Worm (Caenorhabditis elegans): Measurements from ENCODE around the gene C53C11.5.
A peak's percentile ranks its signal among the peaks of the same experiment; 100 is the strongest.

C53C11.5 gene

ce11 chrX:17379675-17380074, 45.8 kb downstream of the C53C11.5 start, which contains the start of gene F10D7.10:
Gene F10D7.10 (minus strand): TSS chrX:17379775.
- TF ChIP-seq egl-27 (tag; optimal IDR thresholded peaks at IDR 0.05) (no peak), nhr-28 (tag; optimal IDR thresholded peaks at IDR 0.05) (no peak), elt-1 (tag; optimal IDR thresholded peaks at IDR 0.05) (no peak), nhr-12 (tag; optimal IDR thresholded peaks at IDR 0.05) (no peak), ztf-4 (tag; optimal IDR thresholded peaks at IDR 0.05) (no peak), lsy-12 (tag; optimal IDR thresholded peaks at IDR 0.05) (no peak), eor-1 (tag; optimal IDR thresholded peaks at IDR 0.05) (no peak), egl-5 (tag; optimal IDR thresholded peaks at IDR 0.05) (no peak), ceh-16 (tag; optimal IDR thresholded peaks at IDR 0.05) (no peak), lin-15B (tag; optimal IDR thresholded peaks at IDR 0.05) (no peak), ceh-28 (tag; optimal IDR thresholded peaks at IDR 0.05) (no peak), nhr-237 (tag; optimal IDR thresholded peaks at IDR 0.05) (no peak), R02D3.7 (tag; optimal IDR thresholded peaks at IDR 0.05) (no peak), ama-1 (optimal IDR thresholded peaks at IDR 0.05) (no peak)

DNA sequence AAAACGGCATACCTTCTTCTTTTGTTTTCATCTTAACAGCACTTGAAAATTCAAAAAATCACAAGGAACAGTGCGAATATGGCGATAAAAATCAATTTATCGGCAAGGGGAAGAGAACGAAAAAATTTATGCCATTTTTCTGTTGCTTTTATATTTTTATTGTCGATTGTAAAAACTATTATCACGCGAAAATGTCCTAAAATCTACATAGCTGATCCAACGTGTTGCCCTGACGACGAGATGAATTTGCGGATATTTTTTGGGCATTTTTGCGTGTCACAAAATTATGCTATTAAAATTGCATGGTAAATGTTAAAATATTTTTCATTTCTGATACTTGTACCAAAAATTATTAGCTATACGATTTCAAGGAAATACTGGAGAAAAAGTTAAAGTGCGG, 48.1 kb downstream of the C53C11.5 start, which contains the start of gene F10D7.4:
F10D7.4 (minus strand) TSS at position 101 of the 400 bp plus-strand sequence.
- no peak for TF ChIP-seq ceh-9 (tag; optimal IDR thresholded peaks at IDR 0.05)
- TF ChIP-seq fkh-10 (GFP tag; optimal IDR thresholded peaks at IDR 0.05), result no peak
- no peak for TF ChIP-seq nhr-25 (tag; optimal IDR thresholded peaks at IDR 0.05)
- TF ChIP-seq nhr-23 (tag; optimal IDR thresholded peaks at IDR 0.05), result no peak
- no peak for TF ChIP-seq mml-1 (tag; optimal IDR thresholded peaks at IDR 0.05)
- TF ChIP-seq ztf-4 (tag; optimal IDR thresholded peaks at IDR 0.05), result no peak
- TF ChIP-seq ama-1 (optimal IDR thresholded peaks at IDR 0.05), result no peak

- TF ChIP-seq nhr-237 (tag; optimal IDR thresholded peaks at IDR 0.05) (no peak), nhr-25 (tag; optimal IDR thresholded peaks at IDR 0.05) (no peak), elt-2 (tag; optimal IDR thresholded peaks at IDR 0.05) (no peak), egl-5 (tag; optimal IDR thresholded peaks at IDR 0.05) (no peak), nhr-67 (tag; optimal IDR thresholded peaks at IDR 0.05) (no peak), pha-4 (tag; optimal IDR thresholded peaks at IDR 0.05) (no peak), nhr-28 (tag; optimal IDR thresholded peaks at IDR 0.05) (no peak), R02D3.7 (tag; optimal IDR thresholded peaks at IDR 0.05) (no peak), ZK546.5 (tag; optimal IDR thresholded peaks at IDR 0.05) (no peak), ceh-82 (tag; optimal IDR thresholded peaks at IDR 0.05) (no peak), aly-2 (tag; optimal IDR thresholded peaks at IDR 0.05) (no peak), mml-1 (tag; optimal IDR thresholded peaks at IDR 0.05) (no peak), snpc-4 (tag; optimal IDR thresholded peaks at IDR 0.05) (no peak), ceh-28 (tag; optimal IDR thresholded peaks at IDR 0.05) (no peak), sea-2 (GFP tag; optimal IDR thresholded peaks at IDR 0.05) (no peak), ama-1 (optimal IDR thresholded peaks at IDR 0.05) (no peak), nhr-76 (tag; optimal IDR thresholded peaks at IDR 0.05) (no peak), daf-12 (tag; optimal IDR thresholded peaks at IDR 0.05) (no peak), fkh-10 (GFP tag; optimal IDR thresholded peaks at IDR 0.05) (no peak)
These were observed 50.5 kb downstream of the C53C11.5 start for ce11 chrX:17384343-17384742.

- no peak for TF ChIP-seq unc-39 (tag; optimal IDR thresholded peaks at IDR 0.05)
- TF ChIP-seq elt-1 (tag; optimal IDR thresholded peaks at IDR 0.05), result no peak
- TF ChIP-seq nhr-67 (tag; optimal IDR thresholded peaks at IDR 0.05), result no peak
- peak; percentile 38 for TF ChIP-seq nhr-11 (tag; optimal IDR thresholded peaks at IDR 0.05)
- no peak for TF ChIP-seq nfya-1 (tag; optimal IDR thresholded peaks at IDR 0.05; ENCODE audit: insufficient read depth)
These were observed 51.2 kb downstream of the C53C11.5 start for ce11 chrX:17385102-17385501.

DNA sequence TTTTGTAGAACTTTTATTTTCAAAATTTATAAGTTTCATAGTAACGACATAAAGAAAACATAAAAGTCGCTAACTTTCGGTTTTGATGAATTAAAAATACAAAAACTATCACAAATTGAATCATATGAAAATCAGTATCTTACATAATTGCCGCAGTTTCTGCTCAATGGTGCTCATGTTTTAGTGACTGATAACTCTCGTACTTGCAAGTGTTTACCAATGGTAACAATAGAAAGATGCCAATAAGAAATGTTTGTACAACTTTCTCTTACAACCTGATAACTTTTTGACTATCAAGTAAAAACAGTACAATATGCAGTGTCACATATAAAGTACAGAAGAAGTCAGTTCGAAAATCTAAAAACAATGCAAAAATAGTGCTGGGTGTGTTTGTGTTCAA, 52.3 kb downstream of the C53C11.5 start:
- no peak for TF ChIP-seq nhr-43 (tag; optimal IDR thresholded peaks at IDR 0.05; ENCODE audit: poor library complexity, severe bottlenecking)
- TF ChIP-seq nhr-28 (tag; optimal IDR thresholded peaks at IDR 0.05), result no peak
- no peak for TF ChIP-seq lin-39 (tag; optimal IDR thresholded peaks at IDR 0.05)
- TF ChIP-seq mdl-1 (tag; optimal IDR thresholded peaks at IDR 0.05), result no peak
- TF ChIP-seq egl-27 (tag; optimal IDR thresholded peaks at IDR 0.05), result no peak
- no peak for TF ChIP-seq nhr-23 (tag; optimal IDR thresholded peaks at IDR 0.05)
- no peak for TF ChIP-seq jun-1 (tag; optimal IDR thresholded peaks at IDR 0.05)
- no peak for TF ChIP-seq ceh-82 (tag; optimal IDR thresholded peaks at IDR 0.05)
- TF ChIP-seq unc-62 (GFP tag; optimal IDR thresholded peaks at IDR 0.05), result no peak
- TF ChIP-seq pha-4 (tag; optimal IDR thresholded peaks at IDR 0.05), result peak; percentile 35
- TF ChIP-seq nhr-77 (tag; optimal IDR thresholded peaks at IDR 0.05), result no peak
- TF ChIP-seq elt-2 (tag; optimal IDR thresholded peaks at IDR 0.05), result peak; percentile 25
- TF ChIP-seq skn-1 (tag; optimal IDR thresholded peaks at IDR 0.05), result no peak
- peak; percentile 21 for TF ChIP-seq pqm-1 (tag; optimal IDR thresholded peaks at IDR 0.05)
- TF ChIP-seq lin-15B (tag; optimal IDR thresholded peaks at IDR 0.05), result no peak
- no peak for TF ChIP-seq ceh-16 (tag; optimal IDR thresholded peaks at IDR 0.05)

All from whole organism, L3 larva.